Fruit fly (Drosophila melanogaster): ENCODE results near the gene BG642167.

The BG642167 gene

dm6 chr3R:25790371-25790770, 15.9 kb upstream of the BG642167 start, which contains the start of gene CG31093:
Gene CG31093 (minus strand): TSS chr3R:25790471.
- TF ChIP-seq Dll (optimal IDR thresholded peaks at IDR 0.05) (no peak), pan (optimal IDR thresholded peaks at IDR 0.05) (no peak)

DNA sequence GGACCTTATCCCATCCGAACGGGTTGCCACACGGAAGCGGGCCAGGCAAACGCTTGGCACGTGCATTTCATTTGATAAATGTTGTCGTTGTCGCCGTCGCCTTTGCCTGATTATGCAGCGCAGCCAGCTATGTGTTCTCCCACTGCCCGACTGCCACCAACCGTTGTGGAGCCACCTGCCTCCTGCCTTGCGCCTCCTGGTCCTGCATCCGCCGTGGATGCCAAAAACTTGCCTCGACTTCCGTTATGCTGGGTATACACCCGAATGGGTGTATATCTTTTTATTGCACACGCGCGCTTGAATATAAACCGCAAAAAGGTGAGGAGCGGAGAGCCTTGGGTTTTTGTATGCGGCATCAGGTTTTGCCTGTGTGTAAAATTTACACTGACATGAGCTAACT, 14.4 kb upstream of the BG642167 start:
- TF ChIP-seq psq (optimal IDR thresholded peaks at IDR 0.05): no peak
- TF ChIP-seq pan (optimal IDR thresholded peaks at IDR 0.05): no peak
- TF ChIP-seq usp (GFP tag; optimal IDR thresholded peaks at IDR 0.05): no peak
- TF ChIP-seq CG8478 (optimal IDR thresholded peaks at IDR 0.05): no peak
- TF ChIP-seq Dll (optimal IDR thresholded peaks at IDR 0.05): no peak
- no peak for TF ChIP-seq EcR (GFP tag; optimal IDR thresholded peaks at IDR 0.05)

dm6 chr3R:25810796-25811195, 4.6 kb downstream of the BG642167 start, which contains the start of gene CG5024:
Gene CG5024 (plus strand): TSS chr3R:25811096.
- TF ChIP-seq usp (GFP tag; optimal IDR thresholded peaks at IDR 0.05) (no peak), Dll (optimal IDR thresholded peaks at IDR 0.05) (no peak), pan (optimal IDR thresholded peaks at IDR 0.05) (no peak), EcR (GFP tag; optimal IDR thresholded peaks at IDR 0.05) (no peak), CG8478 (optimal IDR thresholded peaks at IDR 0.05) (no peak), psq (optimal IDR thresholded peaks at IDR 0.05) (no peak)

- TF ChIP-seq Dll (optimal IDR thresholded peaks at IDR 0.05) (no peak), CG8478 (optimal IDR thresholded peaks at IDR 0.05) (no peak), EcR (GFP tag; optimal IDR thresholded peaks at IDR 0.05) (no peak), usp (GFP tag; optimal IDR thresholded peaks at IDR 0.05) (no peak), pan (optimal IDR thresholded peaks at IDR 0.05) (no peak), psq (optimal IDR thresholded peaks at IDR 0.05) (no peak)
These were observed 5.4 kb downstream of the BG642167 start, which contains the start of the genes Acam and CG17770 for dm6 chr3R:25811611-25812010. Gene Acam (plus strand): TSS chr3R:25811911. Gene CG17770 (plus strand): TSS chr3R:25811911.

DNA sequence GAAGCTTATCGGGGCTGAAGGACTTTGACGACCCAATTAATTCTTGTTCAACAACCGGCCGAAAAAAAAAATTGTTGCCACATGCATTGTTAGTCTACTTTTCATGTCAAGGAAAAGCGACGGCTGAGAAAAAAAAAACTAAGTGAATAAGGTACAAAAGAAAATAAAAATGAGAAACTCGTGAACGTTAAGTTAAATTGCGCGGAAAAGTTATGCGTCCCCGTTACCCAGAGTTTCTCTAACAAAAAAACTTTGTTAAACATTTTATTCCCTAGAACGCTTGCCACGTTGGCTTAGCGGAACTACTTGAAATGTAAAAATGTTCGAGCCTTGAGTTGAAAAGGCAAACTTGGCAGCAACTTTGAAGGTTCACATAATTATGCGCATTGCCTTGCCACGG, 8.9 kb downstream of the BG642167 start, which contains the start of gene CG14354:
TSS of gene CG14354 (plus strand) at position 301 of the 400 bp plus-strand sequence.
- TF ChIP-seq psq (optimal IDR thresholded peaks at IDR 0.05) (no peak), CG8478 (optimal IDR thresholded peaks at IDR 0.05) (no peak), Dll (optimal IDR thresholded peaks at IDR 0.05) (no peak), EcR (GFP tag; optimal IDR thresholded peaks at IDR 0.05) (no peak), pan (optimal IDR thresholded peaks at IDR 0.05) (no peak), usp (GFP tag; optimal IDR thresholded peaks at IDR 0.05) (no peak)

- TF ChIP-seq CG8478 (optimal IDR thresholded peaks at IDR 0.05) (no peak), usp (GFP tag; optimal IDR thresholded peaks at IDR 0.05) (no peak), pan (optimal IDR thresholded peaks at IDR 0.05) (no peak), psq (optimal IDR thresholded peaks at IDR 0.05) (no peak), EcR (GFP tag; optimal IDR thresholded peaks at IDR 0.05) (no peak), Dll (optimal IDR thresholded peaks at IDR 0.05) (no peak)
These were observed 23.4 kb downstream of the BG642167 start, which contains the start of gene Mst57Dc for dm6 chr3R:25829598-25829997. Gene Mst57Dc (minus strand): TSS chr3R:25829698.

DNA sequence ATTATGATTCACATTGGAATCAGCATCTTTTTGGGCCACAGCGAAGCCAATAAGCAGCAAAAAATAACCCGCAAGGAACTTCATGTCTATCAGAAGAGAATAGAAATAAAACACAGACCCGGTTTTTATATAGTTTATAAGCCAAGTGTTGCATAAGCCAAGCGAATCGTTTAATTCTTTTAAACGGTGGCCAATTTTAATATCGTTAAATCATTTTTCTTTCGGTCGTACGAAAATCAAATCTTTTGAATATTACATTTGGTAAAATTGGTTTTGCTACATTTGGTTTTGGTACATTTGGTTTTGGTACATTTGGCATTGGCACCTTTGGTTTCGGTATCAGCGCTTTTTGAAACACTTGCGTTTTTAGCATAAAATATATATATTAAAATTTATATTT, 23.9 kb downstream of the BG642167 start, which contains the start of gene Sfp96F:
TSS of gene Sfp96F (minus strand) at position 101 of the 400 bp plus-strand sequence.
- no peak for TF ChIP-seq pan (optimal IDR thresholded peaks at IDR 0.05)
- TF ChIP-seq EcR (GFP tag; optimal IDR thresholded peaks at IDR 0.05): no peak
- no peak for TF ChIP-seq usp (GFP tag; optimal IDR thresholded peaks at IDR 0.05)
- TF ChIP-seq psq (optimal IDR thresholded peaks at IDR 0.05): no peak
- TF ChIP-seq CG8478 (optimal IDR thresholded peaks at IDR 0.05): no peak

DNA sequence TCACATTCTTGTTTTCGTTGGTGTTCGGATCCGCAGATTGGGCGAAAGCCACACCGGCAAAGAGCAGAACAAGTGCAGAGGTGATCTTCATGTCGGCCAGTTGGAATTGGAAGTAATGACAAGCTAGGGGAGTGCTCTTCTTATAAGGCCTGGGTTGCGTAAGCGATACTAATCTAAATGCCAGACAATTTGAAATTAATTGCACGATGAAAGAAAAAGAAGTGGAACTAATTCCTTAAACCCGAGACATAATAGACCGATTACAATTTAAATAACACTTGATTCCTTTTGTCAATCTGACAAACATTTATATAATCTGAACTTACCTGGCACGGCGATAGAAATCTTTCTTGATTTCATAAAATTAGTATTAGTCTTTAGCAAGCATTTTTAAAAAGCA, 24.6 kb downstream of the BG642167 start, which contains the start of gene Mst57Db:
TSS of gene Mst57Db (minus strand) at position 101 of the 400 bp plus-strand sequence.
- TF ChIP-seq usp (GFP tag; optimal IDR thresholded peaks at IDR 0.05) (no peak), psq (optimal IDR thresholded peaks at IDR 0.05) (no peak), CG8478 (optimal IDR thresholded peaks at IDR 0.05) (no peak), pan (optimal IDR thresholded peaks at IDR 0.05) (no peak), EcR (GFP tag; optimal IDR thresholded peaks at IDR 0.05) (no peak), Dll (optimal IDR thresholded peaks at IDR 0.05) (no peak)

DNA sequence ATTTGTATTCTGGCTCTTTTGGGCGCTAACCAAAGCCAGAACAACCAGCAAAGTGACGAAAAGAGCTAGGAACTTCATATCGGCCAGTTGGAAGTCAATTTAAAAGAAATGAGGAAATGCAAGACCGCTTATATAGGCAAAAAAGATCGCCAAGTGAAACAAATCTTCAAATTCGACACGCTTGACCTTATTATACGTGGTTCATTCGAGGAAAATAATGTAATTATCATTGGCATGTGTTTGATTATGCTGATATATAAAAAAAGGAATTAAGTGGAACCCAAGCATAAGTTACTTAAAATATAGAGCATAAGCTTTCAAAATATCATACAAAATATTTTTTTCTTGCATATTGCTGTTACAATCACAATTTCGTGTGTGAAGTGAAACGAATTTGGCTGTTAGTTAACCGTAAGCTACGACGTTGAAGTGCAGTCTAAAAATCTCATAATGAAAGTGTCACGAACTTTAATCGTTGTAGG, 25.6 kb downstream of the BG642167 start, which contains the start of the genes Mst57Da and alpha4GT2:
TSS of gene Mst57Da (minus strand) at position 101 of the 482 bp plus-strand sequence.
TSS of gene alpha4GT2 (plus strand) at position 432 of the 482 bp plus-strand sequence.
- TF ChIP-seq EcR (GFP tag; optimal IDR thresholded peaks at IDR 0.05) (no peak), pan (optimal IDR thresholded peaks at IDR 0.05) (no peak), CG8478 (optimal IDR thresholded peaks at IDR 0.05) (no peak), psq (optimal IDR thresholded peaks at IDR 0.05) (no peak), usp (GFP tag; optimal IDR thresholded peaks at IDR 0.05) (no peak), Dll (optimal IDR thresholded peaks at IDR 0.05) (no peak)

DNA sequence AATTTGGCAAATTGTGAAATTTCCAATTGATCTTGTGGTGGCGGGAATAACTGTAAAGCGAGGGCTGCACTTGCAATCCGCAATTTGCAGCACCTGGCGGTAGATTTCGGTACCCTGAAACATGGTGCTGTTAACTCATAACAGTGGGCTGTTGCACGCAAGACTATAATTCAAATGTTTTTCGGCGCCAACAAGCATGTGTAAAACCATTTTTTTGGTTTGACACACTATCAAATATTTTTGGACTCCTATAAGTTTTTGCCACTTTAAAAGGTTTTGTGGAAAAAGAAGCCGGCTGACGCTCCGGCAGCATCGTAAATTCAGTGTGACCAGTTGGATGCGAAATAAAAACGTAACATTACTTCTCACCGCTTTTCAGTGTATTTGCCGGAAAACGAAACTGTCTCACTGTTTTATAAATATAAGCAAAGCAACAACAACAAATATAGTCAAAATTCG, 45.0 kb downstream of the BG642167 start, which contains the start of the genes CG14545 and CG5886:
TSS of gene CG14545 (minus strand) at position 68 of the 459 bp plus-strand sequence.
TSS of gene CG5886 (plus strand) at position 409 of the 459 bp plus-strand sequence.
- TF ChIP-seq CG8478 (optimal IDR thresholded peaks at IDR 0.05): no peak

dm6 chr3R:25854825-25855224, 48.6 kb downstream of the BG642167 start:
- TF ChIP-seq psq (optimal IDR thresholded peaks at IDR 0.05) (no peak), pan (optimal IDR thresholded peaks at IDR 0.05) (no peak), usp (GFP tag; optimal IDR thresholded peaks at IDR 0.05) (no peak), CG8478 (optimal IDR thresholded peaks at IDR 0.05) (no peak), Dll (optimal IDR thresholded peaks at IDR 0.05) (no peak), EcR (GFP tag; optimal IDR thresholded peaks at IDR 0.05) (no peak)

DNA sequence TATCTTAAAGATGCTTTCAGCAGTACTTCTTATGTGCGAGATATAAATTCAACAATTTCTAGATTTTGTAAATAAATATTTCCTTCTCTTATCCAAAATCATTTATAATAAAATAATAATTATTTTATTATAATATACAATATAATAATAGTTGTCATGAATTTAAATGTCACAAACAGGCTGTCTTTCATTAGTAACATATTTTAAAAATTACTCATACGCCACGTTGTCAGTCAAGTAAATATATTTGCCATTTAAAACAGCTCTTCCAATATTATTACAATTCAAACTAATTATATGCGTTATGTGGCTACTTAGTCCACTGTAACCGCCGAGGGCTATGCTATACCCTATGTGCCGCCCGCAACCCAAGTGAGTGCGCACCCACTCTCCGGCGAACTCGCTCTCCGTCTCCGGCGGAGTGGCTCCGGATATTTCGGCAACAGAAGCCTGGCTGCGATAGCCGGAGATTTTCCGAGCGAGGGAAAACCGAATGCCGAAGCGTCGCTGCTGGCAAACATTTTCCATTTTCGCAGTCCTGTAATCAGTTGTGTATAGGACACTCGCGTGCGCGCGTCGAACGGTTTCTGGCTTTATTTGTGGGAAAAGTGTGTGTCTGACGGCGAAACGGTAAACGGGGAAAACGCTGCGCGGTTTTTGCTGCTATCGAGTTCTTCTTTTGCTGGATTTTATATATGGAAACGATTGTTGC, 49.5 kb downstream of the BG642167 start, which contains the start of gene CG5890:
TSS of gene CG5890 (plus strand) at position 561 of the 712 bp plus-strand sequence.
- TF ChIP-seq Dll (optimal IDR thresholded peaks at IDR 0.05) (no peak), usp (GFP tag; optimal IDR thresholded peaks at IDR 0.05) (no peak), EcR (GFP tag; optimal IDR thresholded peaks at IDR 0.05) (no peak), psq (optimal IDR thresholded peaks at IDR 0.05) (no peak), CG8478 (optimal IDR thresholded peaks at IDR 0.05) (no peak), pan (optimal IDR thresholded peaks at IDR 0.05) (no peak)
